Fruit fly (Drosophila melanogaster): ENCODE data around the gene Pcp.

- no peak for TF ChIP-seq dmrt93B (GFP tag; optimal IDR thresholded peaks at IDR 0.05)
- no peak for TF ChIP-seq usp (GFP tag; optimal IDR thresholded peaks at IDR 0.05)
- no peak for TF ChIP-seq br (GFP tag; optimal IDR thresholded peaks at IDR 0.05)
- TF ChIP-seq h (GFP tag; optimal IDR thresholded peaks at IDR 0.05), result no peak
These were observed 8.3 kb upstream of the Pcp start, which contains the start of gene CG43322 for dm6 chr2L:7013157-7013556.
